Worm (Caenorhabditis elegans): Measurements from ENCODE around the gene eel-1.

eel-1 gene

ce11 chrIV:3029882-3030281 lies 20.0 kb downstream of the eel-1 start:
- TF ChIP-seq T20F7.1 (GFP tag; optimal IDR thresholded peaks at IDR 0.05): no peak
- peak; percentile 47 for TF ChIP-seq pqm-1 (tag; optimal IDR thresholded peaks at IDR 0.05)
- 0 out of 2 replicates have a peak, but pooled peaks have one; percentile 31 for TF ChIP-seq egl-43 (GFP tag; IDR thresholded peaks at IDR 0.05)
- TF ChIP-seq nhr-28 (tag; optimal IDR thresholded peaks at IDR 0.05): peak; percentile 48
- 0 out of 2 replicates have a peak, but pooled peaks have one; percentile 4 for TF ChIP-seq zip-11 (GFP tag; IDR thresholded peaks at IDR 0.05)
- no peak for TF ChIP-seq R02D3.7 (tag; optimal IDR thresholded peaks at IDR 0.05)
- TF ChIP-seq set-16 (GFP tag; IDR thresholded peaks at IDR 0.05): peak; percentile 22; the same call in 1 of the 2 replicates
- TF ChIP-seq ZK337.2 (GFP tag; IDR thresholded peaks at IDR 0.05): no peak
- TF ChIP-seq lin-38 (GFP tag; IDR thresholded peaks at IDR 0.05): no peak
- no peak for TF ChIP-seq F44E2.7 (GFP tag; IDR thresholded peaks at IDR 0.05)
- peak; percentile 67 for TF ChIP-seq hlh-11 (tag; optimal IDR thresholded peaks at IDR 0.05)
- peak; percentile 60 for TF ChIP-seq hlh-30 (tag; optimal IDR thresholded peaks at IDR 0.05; ENCODE audit: insufficient read depth)
- TF ChIP-seq unc-39 (tag; optimal IDR thresholded peaks at IDR 0.05): no peak
- no peak for TF ChIP-seq ctbp-1 (GFP tag; IDR thresholded peaks at IDR 0.05)
- TF ChIP-seq lsy-2 (tag; optimal IDR thresholded peaks at IDR 0.05): peak in 1 of 2 experiments; percentile 1
- no peak for TF ChIP-seq pha-4 (GFP tag; IDR thresholded peaks at IDR 0.05)
- TF ChIP-seq pha-4 (tag; optimal IDR thresholded peaks at IDR 0.05): no peak
- TF ChIP-seq skn-1 (tag; optimal IDR thresholded peaks at IDR 0.05): no peak
- TF ChIP-seq daf-8 (GFP tag; IDR thresholded peaks at IDR 0.05): no peak
- no peak for TF ChIP-seq saeg-2 (GFP tag; IDR thresholded peaks at IDR 0.05)
- peak; percentile 62 for TF ChIP-seq aha-1 (tag)

- TF ChIP-seq aha-1 (tag) (peak; percentile 27), hif-1 (tag; optimal IDR thresholded peaks at IDR 0.05) (no peak)
Measured at ce11 chrIV:3028842-3029241, 21.1 kb downstream of the eel-1 start, which contains the start of gene ndnf-1. TSS of gene ndnf-1 (minus strand) at chrIV:3028942.

ce11 chrIV:3025874-3026609 lies 23.9 kb downstream of the eel-1 start:
- TF ChIP-seq ama-1 (optimal IDR thresholded peaks at IDR 0.05): no peak
- TF ChIP-seq hlh-11 (tag; optimal IDR thresholded peaks at IDR 0.05): no peak
- no peak for TF ChIP-seq set-16 (GFP tag; IDR thresholded peaks at IDR 0.05)
- TF ChIP-seq zip-11 (GFP tag; IDR thresholded peaks at IDR 0.05): no peak
- TF ChIP-seq zip-2 (tag; optimal IDR thresholded peaks at IDR 0.05): no peak
- TF ChIP-seq nhr-10 (tag; optimal IDR thresholded peaks at IDR 0.05): no peak
- no peak for TF ChIP-seq fkh-10 (GFP tag; optimal IDR thresholded peaks at IDR 0.05)
- TF ChIP-seq madf-5 (GFP tag; IDR thresholded peaks at IDR 0.05): no peak
- TF ChIP-seq T20F7.1 (GFP tag; optimal IDR thresholded peaks at IDR 0.05): no peak
- no peak for TF ChIP-seq unc-39 (tag; optimal IDR thresholded peaks at IDR 0.05)
- TF ChIP-seq nhr-11 (tag; optimal IDR thresholded peaks at IDR 0.05): peak; percentile 20
- TF ChIP-seq ceh-28 (tag; optimal IDR thresholded peaks at IDR 0.05): peak; percentile 57
- TF ChIP-seq ceh-62 (tag; optimal IDR thresholded peaks at IDR 0.05): no peak
- TF ChIP-seq saeg-2 (GFP tag; IDR thresholded peaks at IDR 0.05): no peak
- no peak for TF ChIP-seq mxl-3 (GFP tag; optimal IDR thresholded peaks at IDR 0.05)
- TF ChIP-seq rbr-2 (tag; optimal IDR thresholded peaks at IDR 0.05): no peak
- TF ChIP-seq tra-1 (GFP tag; IDR thresholded peaks at IDR 0.05): no peak
- TF ChIP-seq daf-16 (GFP tag; optimal IDR thresholded peaks at IDR 0.05): peak in 1 of 2 experiments; percentile 12
- no peak for TF ChIP-seq daf-16 (tag; optimal IDR thresholded peaks at IDR 0.05)
- TF ChIP-seq Y5F2A.4 (GFP tag; optimal IDR thresholded peaks at IDR 0.05): no peak
- TF ChIP-seq attf-4 (tag; optimal IDR thresholded peaks at IDR 0.05): no peak
- no peak for TF ChIP-seq lsy-2 (tag; optimal IDR thresholded peaks at IDR 0.05)
- no peak for TF ChIP-seq mxl-2 (GFP tag; conservative IDR thresholded peaks at IDR 0.05)
- no peak for TF ChIP-seq nhr-48 (tag; optimal IDR thresholded peaks at IDR 0.05)
- TF ChIP-seq hlh-30 (tag; optimal IDR thresholded peaks at IDR 0.05; ENCODE audit: insufficient read depth): peak; percentile 1
- no peak for TF ChIP-seq nhr-111 (GFP tag; optimal IDR thresholded peaks at IDR 0.05)
- TF ChIP-seq ztf-11 (tag; optimal IDR thresholded peaks at IDR 0.05): no peak
- no peak for TF ChIP-seq T26A8.4 (GFP tag; IDR thresholded peaks at IDR 0.05)
- no peak for TF ChIP-seq arid-1 (GFP tag; conservative IDR thresholded peaks at IDR 0.05)

Measured in whole organism, L4 larva.